Fruit fly (Drosophila melanogaster) whole organism, wandering third instar larva: ENCODE data around the gene eIF3i.

Experiments
- CrebA ChIP-seq: fragments of 200-800 bp; sonication (Bioruptor generic); optimal IDR thresholded peaks from 2 replicates; lab custom pipeline; 2016; ENCODE audit warnings: missing biosample characterization, mild to moderate bottlenecking, missing genetic modification characterization, borderline replicate concordance
- HLH106 ChIP-seq: fragments of 200-800 bp; optimal IDR thresholded peaks from 3 replicates; lab custom pipeline; 2019; ENCODE audit warnings: missing biosample characterization, mild to moderate bottlenecking, missing genetic modification characterization, moderate library complexity
- Hr78 ChIP-seq: fragments of >200 bp; optimal IDR thresholded peaks from 2 replicates; lab custom pipeline; 2017; ENCODE audit warnings: missing biosample characterization, missing genetic modification characterization
- Myc ChIP-seq: fragments of >200 bp; optimal IDR thresholded peaks from 2 replicates; lab custom pipeline; 2017
- Sp1 ChIP-seq: fragments of 200-800 bp; sonication (Bioruptor generic); optimal IDR thresholded peaks from 3 replicates; lab custom pipeline; 2019; ENCODE audit warnings: missing biosample characterization, mild to moderate bottlenecking, missing genetic modification characterization, moderate library complexity
- psq ChIP-seq: fragments of 200-800 bp; sonication (Bioruptor generic); optimal IDR thresholded peaks from 3 replicates; lab custom pipeline; 2017; ENCODE audit warnings: missing biosample characterization, mild to moderate bottlenecking, missing genetic modification characterization, moderate library complexity
- tai ChIP-seq: sonication (Bioruptor generic); optimal IDR thresholded peaks from 2 replicates; lab custom pipeline; 2016; ENCODE audit warnings: missing biosample characterization, missing genetic modification characterization

DNA sequence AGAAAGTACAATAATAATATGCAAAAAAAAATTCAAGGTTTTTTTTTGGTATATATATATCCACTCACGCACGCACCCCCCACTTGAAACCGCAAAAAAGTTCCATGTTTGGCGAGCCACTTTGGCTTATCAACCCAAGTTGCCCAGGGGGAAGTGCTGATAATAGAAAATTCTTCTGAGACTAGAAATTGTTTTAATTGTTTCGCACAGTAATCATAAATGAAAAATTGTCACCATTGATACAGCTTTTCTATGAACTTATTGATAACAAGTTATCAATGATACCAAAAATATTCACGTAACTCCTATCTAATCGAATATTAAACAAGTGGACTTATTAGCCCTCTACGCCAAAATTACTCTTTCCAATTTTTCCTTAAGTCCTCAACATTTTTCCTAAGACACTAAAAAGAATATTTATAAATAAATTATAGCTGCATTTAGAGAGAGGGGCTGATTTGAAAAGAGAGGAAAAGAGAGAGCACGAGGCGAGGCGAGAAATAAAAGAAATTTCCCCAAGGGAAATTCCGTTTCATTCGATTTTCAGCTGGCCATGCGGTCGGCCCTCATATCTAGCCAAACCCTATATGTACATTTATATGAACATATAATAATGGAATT, 31.1 kb upstream of the eIF3i start:
- TF ChIP-seq Sp1 (GFP tag; lab: Kevin White, UChicago) = no peak
- TF ChIP-seq Hr78 (GFP tag; lab: Kevin White, UChicago) = no peak
- TF ChIP-seq HLH106 (tag; lab: Kevin White, UChicago) = no peak
- no peak for TF ChIP-seq Myc (lab: Kevin White, UChicago)
- no peak for TF ChIP-seq tai (GFP tag; lab: Kevin White, UChicago)
- TF ChIP-seq CrebA (GFP tag; lab: Kevin White, UChicago) = no peak
- TF ChIP-seq psq = no peak
